Worm (Caenorhabditis elegans) whole organism, young adult: ENCODE data around the gene R11D1.4.

Experiments
- B0019.2 ChIP-seq: fragments of 200-800 bp; sonication (Bioruptor generic); conservative IDR thresholded peaks from 2 replicates; pipeline ENCODE4 v1.3.6; 2022; ENCODE audit warnings: missing genetic modification reagents, missing genetic modification characterization, missing compliant biosample characterization
- B0035.1 ChIP-seq: sonication (generic microtip); optimal IDR thresholded peaks from 2 replicates; lab custom pipeline; 2016; ENCODE audit warnings: missing genetic modification characterization, mild to moderate bottlenecking, missing compliant biosample characterization, missing genotype, missing genetic modification reagents
- C06A6.2 ChIP-seq: fragments of 200-800 bp; sonication (Bioruptor generic); conservative IDR thresholded peaks from 2 replicates; pipeline ENCODE4 v1.3.6; 2022; ENCODE audit warnings: missing genetic modification characterization, missing compliant biosample characterization
- F10E7.11 ChIP-seq: sonication (generic microtip); optimal IDR thresholded peaks from 2 replicates; lab custom pipeline; 2017; ENCODE audit warnings: mild to moderate bottlenecking, missing genetic modification characterization, moderate library complexity, missing compliant biosample characterization
- F33H1.4 ChIP-seq: fragments of 200-800 bp; sonication (Bioruptor generic); IDR thresholded peaks from 2 replicates; pipeline ENCODE4 v1.3.6; 2022; ENCODE audit warnings: missing genetic modification reagents, missing genetic modification characterization, missing compliant biosample characterization
- F49E8.2 ChIP-seq: sonication (generic microtip); optimal IDR thresholded peaks from 3 replicates; lab custom pipeline; 2017; ENCODE audit warnings: missing genetic modification characterization, mild to moderate bottlenecking, missing compliant biosample characterization, antibody characterized with exemption, moderate library complexity; ENCODE audit not compliant: insufficient read depth
- F55B11.4 ChIP-seq: sonication (generic microtip); optimal IDR thresholded peaks from 2 replicates; lab custom pipeline; 2016; ENCODE audit warnings: missing compliant biosample characterization, missing genetic modification characterization, borderline replicate concordance; ENCODE audit not compliant: insufficient read depth
- F57C9.4 ChIP-seq: sonication (generic microtip); optimal IDR thresholded peaks from 2 replicates; lab custom pipeline; 2017; ENCODE audit warnings: mild to moderate bottlenecking, missing genetic modification characterization, missing compliant biosample characterization
- K12H6.12 ChIP-seq: fragments of 200-800 bp; sonication (Bioruptor generic); optimal IDR thresholded peaks from 2 replicates; lab custom pipeline; 2018; ENCODE audit warnings: mild to moderate bottlenecking, missing genetic modification characterization, missing compliant biosample characterization
- T26A5.8 ChIP-seq: sonication (generic microtip); optimal IDR thresholded peaks from 2 replicates; lab custom pipeline; 2016; ENCODE audit warnings: missing genetic modification characterization, missing compliant biosample characterization
- Y53G8AR.9 ChIP-seq: fragments of 200-800 bp; sonication (Bioruptor generic); conservative IDR thresholded peaks from 2 replicates; pipeline ENCODE4 v1.3.6; 2022; ENCODE audit warnings: missing genetic modification reagents, missing genetic modification characterization, missing compliant biosample characterization
- Y79H2A.3 ChIP-seq: fragments of 200-800 bp; sonication (Bioruptor generic); conservative IDR thresholded peaks from 2 replicates; pipeline ENCODE4 v1.3.6; 2022; ENCODE audit warnings: missing genetic modification reagents, missing genetic modification characterization, missing compliant biosample characterization
- ZK185.1 ChIP-seq: sonication (generic microtip); optimal IDR thresholded peaks from 2 replicates; lab custom pipeline; 2016; ENCODE audit warnings: mild to moderate bottlenecking, missing genetic modification characterization, missing compliant biosample characterization; ENCODE audit not compliant: poor library complexity, severe bottlenecking
- ama-1 ChIP-seq, 3 experiments: fragments of 150-350 bp in 1 of 3; sonication (generic microtip) in 2 of 3; optimal IDR thresholded peaks; 2 replicates each; lab custom pipeline; 2014 to 2018; ENCODE audit warnings: missing biosample characterization in 2 of 3, missing genetic modification characterization in 2 of 3, missing genetic modification reagents in 2 of 3
- aptf-2 ChIP-seq: fragments of 200-800 bp; sonication (Bioruptor generic); conservative IDR thresholded peaks from 2 replicates; pipeline ENCODE4 v1.3.6; 2022; ENCODE audit warnings: missing genetic modification reagents, missing genetic modification characterization, missing compliant biosample characterization
- attf-5 ChIP-seq: fragments of 200-800 bp; sonication (Bioruptor generic); optimal IDR thresholded peaks from 2 replicates; lab custom pipeline; 2018; ENCODE audit warnings: mild to moderate bottlenecking, missing genetic modification characterization, missing compliant biosample characterization
- ceh-100 ChIP-seq: fragments of 200-800 bp; sonication (Bioruptor generic); IDR thresholded peaks from 2 replicates; pipeline ENCODE4 v1.3.6; 2022; ENCODE audit warnings: missing genetic modification reagents, missing genetic modification characterization, missing compliant biosample characterization
- ceh-27 ChIP-seq: fragments of 200-800 bp; sonication (Bioruptor generic); optimal IDR thresholded peaks from 2 replicates; lab custom pipeline; 2018; ENCODE audit warnings: mild to moderate bottlenecking, missing genetic modification characterization, moderate library complexity, missing compliant biosample characterization
- ceh-79 ChIP-seq: sonication (generic microtip); optimal IDR thresholded peaks from 2 replicates; lab custom pipeline; 2017; ENCODE audit warnings: mild to moderate bottlenecking, missing genetic modification characterization, missing compliant biosample characterization
- ceh-91 ChIP-seq: fragments of 200-800 bp; sonication (Bioruptor generic); IDR thresholded peaks from 2 replicates; pipeline ENCODE4 v1.3.6; 2022; ENCODE audit warnings: missing genetic modification reagents, missing genetic modification characterization, missing compliant biosample characterization
- chd-7 ChIP-seq: sonication (generic microtip); optimal IDR thresholded peaks from 2 replicates; lab custom pipeline; 2016; ENCODE audit warnings: mild to moderate bottlenecking, missing genetic modification characterization, moderate library complexity, missing compliant biosample characterization
- ekl-4 ChIP-seq: fragments of 200-800 bp; sonication (Bioruptor generic); IDR thresholded peaks from 2 replicates; pipeline ENCODE4 v1.3.6; 2022; ENCODE audit warnings: missing genetic modification reagents, missing genetic modification characterization, missing compliant biosample characterization
- gei-17 ChIP-seq: fragments of 200-800 bp; sonication (Bioruptor generic); optimal IDR thresholded peaks from 2 replicates; lab custom pipeline; 2018; ENCODE audit warnings: mild to moderate bottlenecking, missing genetic modification characterization, missing compliant biosample characterization
- lin-26 ChIP-seq: fragments of 200-800 bp; sonication (Bioruptor generic); IDR thresholded peaks from 2 replicates; pipeline ENCODE4 v1.3.6; 2022; ENCODE audit warnings: missing genetic modification reagents, missing genetic modification characterization, missing compliant biosample characterization
- lin-35 ChIP-seq, 3 experiments: fragments of 150-350 bp in 2 of 3; sonication (generic microtip) in 1 of 3; optimal IDR thresholded peaks; 2 replicates each; lab custom pipeline; 2014 to 2018; ENCODE audit warnings: missing biosample characterization in 3 of 3, missing genetic modification characterization in 3 of 3, missing genetic modification reagents in 3 of 3
- lin-40 ChIP-seq: sonication (generic microtip); optimal IDR thresholded peaks from 2 replicates; lab custom pipeline; 2016; ENCODE audit warnings: missing genetic modification characterization, mild to moderate bottlenecking, missing compliant biosample characterization, missing genotype, missing genetic modification reagents
- lin-54 ChIP-seq: fragments of 200-800 bp; sonication (Bioruptor generic); optimal IDR thresholded peaks from 2 replicates; lab custom pipeline; 2018; ENCODE audit warnings: mild to moderate bottlenecking, missing genetic modification characterization, missing compliant biosample characterization
- lsy-27 ChIP-seq: sonication (generic microtip); optimal IDR thresholded peaks from 2 replicates; lab custom pipeline; 2017; ENCODE audit warnings: missing genetic modification characterization, mild to moderate bottlenecking, missing compliant biosample characterization, antibody characterized with exemption, missing genotype, borderline replicate concordance; ENCODE audit not compliant: insufficient read depth
- madf-10 ChIP-seq: sonication (generic microtip); optimal IDR thresholded peaks from 2 replicates; lab custom pipeline; 2016; ENCODE audit warnings: mild to moderate bottlenecking, missing genetic modification characterization, missing compliant biosample characterization
- madf-3 ChIP-seq: fragments of 200-800 bp; sonication (Bioruptor generic); IDR thresholded peaks from 2 replicates; pipeline ENCODE4 v1.3.6; 2022; ENCODE audit warnings: missing genetic modification reagents, missing genetic modification characterization, missing compliant biosample characterization
- madf-8 ChIP-seq: fragments of 200-800 bp; sonication (Bioruptor generic); conservative IDR thresholded peaks from 2 replicates; pipeline ENCODE4 v1.3.6; 2022; ENCODE audit warnings: missing genetic modification reagents, missing genetic modification characterization, missing compliant biosample characterization
- mxl-1 ChIP-seq: sonication (generic microtip); optimal IDR thresholded peaks from 2 replicates; lab custom pipeline; 2016; ENCODE audit warnings: missing genetic modification characterization, missing compliant biosample characterization
- nfya-1 ChIP-seq: sonication (generic microtip); optimal IDR thresholded peaks from 2 replicates; lab custom pipeline; 2017; ENCODE audit warnings: antibody characterized with exemption, missing compliant biosample characterization, missing genetic modification characterization, borderline replicate concordance; ENCODE audit not compliant: insufficient read depth
- nfya-2 ChIP-seq: fragments of 200-800 bp; sonication (Bioruptor generic); IDR thresholded peaks from 2 replicates; pipeline ENCODE4 v1.3.6; 2022; ENCODE audit warnings: missing genetic modification reagents, missing genetic modification characterization, missing compliant biosample characterization
- nfyb-1 ChIP-seq: fragments of 200-800 bp; sonication (Bioruptor generic); IDR thresholded peaks from 2 replicates; pipeline ENCODE4 v1.3.6; 2022; ENCODE audit warnings: missing genetic modification reagents, missing genetic modification characterization, missing compliant biosample characterization
- nhr-120 ChIP-seq: fragments of 200-800 bp; sonication (Bioruptor generic); IDR thresholded peaks from 2 replicates; pipeline ENCODE4 v1.3.6; 2022; ENCODE audit warnings: missing genetic modification characterization, missing compliant biosample characterization
- nhr-27 ChIP-seq: fragments of 200-800 bp; sonication (Bioruptor generic); optimal IDR thresholded peaks from 2 replicates; lab custom pipeline; 2018; ENCODE audit warnings: mild to moderate bottlenecking, missing genetic modification characterization, moderate library complexity, missing compliant biosample characterization
- nhr-80 ChIP-seq: sonication (generic microtip); optimal IDR thresholded peaks from 2 replicates; lab custom pipeline; 2016; ENCODE audit warnings: missing genetic modification characterization, missing compliant biosample characterization
- rcor-1 ChIP-seq: fragments of 200-800 bp; sonication (Bioruptor generic); IDR thresholded peaks from 2 replicates; pipeline ENCODE4 v1.3.6; 2022; ENCODE audit warnings: missing genetic modification reagents, missing genetic modification characterization, missing compliant biosample characterization
- sdz-38 ChIP-seq: sonication (generic microtip); optimal IDR thresholded peaks from 2 replicates; lab custom pipeline; 2016; ENCODE audit warnings: missing genotype, missing genetic modification characterization, missing compliant biosample characterization
- snpc-3.4 ChIP-seq: sonication (generic microtip); optimal IDR thresholded peaks from 2 replicates; lab custom pipeline; 2017; ENCODE audit warnings: missing genetic modification characterization, mild to moderate bottlenecking, missing compliant biosample characterization, antibody characterized with exemption, moderate library complexity, missing genotype, missing genetic modification reagents
- somi-1 ChIP-seq: fragments of 200-800 bp; sonication (Bioruptor generic); optimal IDR thresholded peaks from 2 replicates; lab custom pipeline; 2018; ENCODE audit warnings: mild to moderate bottlenecking, missing genetic modification characterization, missing compliant biosample characterization
- tbp1 ChIP-seq: fragments of 200-800 bp; sonication (Bioruptor generic); optimal IDR thresholded peaks from 2 replicates; lab custom pipeline; 2018; ENCODE audit warnings: mild to moderate bottlenecking, missing genetic modification characterization, missing compliant biosample characterization
- tlf-1 ChIP-seq: fragments of 200-800 bp; sonication (Bioruptor generic); optimal IDR thresholded peaks from 2 replicates; lab custom pipeline; 2018; ENCODE audit warnings: mild to moderate bottlenecking, missing genetic modification characterization, missing compliant biosample characterization
- unc-130 ChIP-seq: sonication (generic microtip); optimal IDR thresholded peaks from 2 replicates; lab custom pipeline; 2016; ENCODE audit warnings: missing genetic modification reagents, missing genetic modification characterization, missing compliant biosample characterization

Gene R11D1.4

DNA sequence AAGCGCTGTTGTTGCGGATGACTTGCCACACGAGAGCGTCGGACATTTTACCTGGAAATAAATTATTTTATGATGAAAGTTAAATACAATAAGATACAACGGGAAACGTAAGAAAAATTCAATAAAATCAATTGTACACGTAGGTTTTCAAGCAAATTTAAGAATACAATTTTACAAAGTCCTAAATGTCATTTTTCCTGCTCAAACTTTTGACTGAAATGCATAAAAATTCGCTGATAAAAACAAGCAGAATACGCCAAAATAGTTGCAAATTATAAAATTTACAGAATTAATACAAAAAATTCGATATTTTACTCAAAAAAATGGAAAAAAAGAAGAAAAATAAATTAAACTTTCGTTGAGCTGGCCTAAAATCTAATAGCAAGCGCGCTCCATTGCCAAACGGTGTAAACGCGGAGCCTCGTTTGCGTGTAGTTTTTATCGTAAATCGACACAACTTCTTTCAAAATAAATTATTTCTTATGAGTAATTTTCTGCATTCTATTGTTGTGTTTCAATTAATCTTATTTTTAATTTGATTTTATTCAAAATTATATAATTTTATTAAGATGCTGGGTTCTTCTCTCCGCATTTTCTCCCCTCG, 14.1 kb upstream of the R11D1.4 start, which contains the start of the genes rpl-28 and mrpl-49 (continued):
- peak; percentile 71 for TF ChIP-seq lin-54 (GFP tag; lab: Kevin White, UChicago)
- 0 out of 2 replicates have a peak, but pooled peaks have one; percentile 25 for TF ChIP-seq B0019.2 (GFP tag; lab: Robert Waterston, UW)
- no peak for TF ChIP-seq Y79H2A.3
- peak; percentile 5 for TF ChIP-seq K12H6.12 (tag; lab: Kevin White, UChicago)
- no peak for TF ChIP-seq snpc-3.4 (tag; lab: Kevin White, UChicago)
- no peak for TF ChIP-seq nhr-120
- no peak for TF ChIP-seq B0035.1
- TF ChIP-seq T26A5.8 (tag; lab: Kevin White, UChicago) = no peak
- TF ChIP-seq sdz-38 (tag; lab: Kevin White, UChicago) = no peak
- 0 out of 2 replicates have a peak, but pooled peaks have one; percentile 34 for TF ChIP-seq ekl-4
- TF ChIP-seq madf-8 (GFP tag; lab: Robert Waterston, UW) = 0 out of 2 replicates have a peak, but pooled peaks have one; percentile 4
- TF ChIP-seq ceh-27 (GFP tag; lab: Kevin White, UChicago) = peak; percentile 34
- TF ChIP-seq lin-40 = peak; percentile 57
- peak; percentile 46; the same call in 1 of the 2 replicates for TF ChIP-seq F33H1.4 (GFP tag; lab: Robert Waterston, UW)
- TF ChIP-seq lin-35 (GFP tag; optimal IDR thresholded peaks at IDR 0.05; lab: Kevin White, UChicago) = peak in 1 of 3 experiments; percentile 76
- TF ChIP-seq ceh-100 (GFP tag; lab: Robert Waterston, UW) = no peak
- TF ChIP-seq ceh-91 (GFP tag; lab: Robert Waterston, UW) = peak; percentile 64; the same call in 1 of the 2 replicates
- TF ChIP-seq tbp1 (GFP tag; lab: Kevin White, UChicago) = peak; percentile 58
- TF ChIP-seq attf-5 (GFP tag; lab: Kevin White, UChicago) = peak; percentile 95
- no peak for TF ChIP-seq tlf-1
- TF ChIP-seq nhr-80 (tag; lab: Kevin White, UChicago) = peak; percentile 59

DNA sequence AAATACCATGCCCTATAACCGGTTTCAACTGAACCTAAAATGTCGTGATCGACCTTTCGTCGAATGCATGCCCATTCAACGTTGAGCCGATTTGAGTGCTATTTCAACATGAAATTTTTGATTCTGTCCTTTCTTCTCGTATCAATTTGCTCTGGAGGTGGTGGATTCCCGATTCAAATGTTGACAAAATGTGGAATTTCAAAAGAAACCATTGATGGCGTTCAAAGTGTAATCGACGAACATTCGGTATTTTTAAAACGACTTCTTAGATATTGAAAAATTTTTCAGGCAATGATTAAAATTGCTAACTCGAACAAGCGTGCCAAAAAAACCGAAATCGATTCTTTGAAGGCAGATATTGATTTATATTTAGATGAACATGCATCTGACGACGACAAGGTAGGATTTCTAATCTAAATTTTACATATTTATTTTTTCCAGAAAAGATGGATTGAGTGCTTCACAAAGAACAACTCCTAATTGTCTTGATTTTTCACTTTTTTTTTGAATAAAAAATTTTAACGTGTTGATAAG, 13.2 kb upstream of the R11D1.4 start, which contains the start of gene R11D1.13:
R11D1.13 (plus strand) TSS at position 51 of the 534 bp plus-strand sequence.
- TF ChIP-seq mxl-1 (tag; lab: Kevin White, UChicago) (no peak), madf-3 (GFP tag; lab: Robert Waterston, UW) (no peak), somi-1 (GFP tag; lab: Kevin White, UChicago) (no peak), madf-10 (tag; lab: Kevin White, UChicago) (no peak), F55B11.4 (tag; lab: Kevin White, UChicago) (no peak), nfyb-1 (GFP tag; lab: Robert Waterston, UW) (0 out of 2 replicates have a peak, but pooled peaks have one; percentile 29), F10E7.11 (tag; lab: Kevin White, UChicago) (no peak), C06A6.2 (GFP tag; lab: Robert Waterston, UW) (no peak), gei-17 (GFP tag; lab: Kevin White, UChicago) (no peak), ZK185.1 (tag; lab: Kevin White, UChicago) (no peak), aptf-2 (GFP tag; lab: Robert Waterston, UW) (no peak), ceh-91 (GFP tag; lab: Robert Waterston, UW) (no peak), lsy-27 (tag; lab: Kevin White, UChicago) (no peak), F57C9.4 (tag; lab: Kevin White, UChicago) (no peak), F49E8.2 (tag; lab: Kevin White, UChicago) (no peak), chd-7 (tag; lab: Kevin White, UChicago) (no peak), lin-40 (no peak), tbp1 (GFP tag; lab: Kevin White, UChicago) (no peak), ceh-79 (no peak), nfya-1 (no peak), nhr-27 (no peak), nfya-2 (no peak), lin-54 (GFP tag; lab: Kevin White, UChicago) (peak; percentile 9), Y53G8AR.9 (no peak), lin-26 (no peak), unc-130 (GFP tag; lab: Kevin White, UChicago) (no peak), rcor-1 (GFP tag; lab: Robert Waterston, UW) (no peak; the same call in 1 of the 2 replicates), ama-1 (optimal IDR thresholded peaks at IDR 0.05; lab: Kevin White, UChicago) (no peak), ama-1 (GFP tag; optimal IDR thresholded peaks at IDR 0.05; lab: Kevin White, UChicago) (no peak)
